Fruit fly (Drosophila melanogaster) whole organism, larva: ENCODE results near the gene CG31224.

Source experiments
- noc ChIP-seq: fragments of 200-800 bp; sonication (Bioruptor generic); optimal IDR thresholded peaks from 3 replicates; lab custom pipeline; 2019; ENCODE audit warnings: missing biosample characterization, mild to moderate bottlenecking, missing genetic modification characterization, moderate library complexity

CG31224 gene

DNA sequence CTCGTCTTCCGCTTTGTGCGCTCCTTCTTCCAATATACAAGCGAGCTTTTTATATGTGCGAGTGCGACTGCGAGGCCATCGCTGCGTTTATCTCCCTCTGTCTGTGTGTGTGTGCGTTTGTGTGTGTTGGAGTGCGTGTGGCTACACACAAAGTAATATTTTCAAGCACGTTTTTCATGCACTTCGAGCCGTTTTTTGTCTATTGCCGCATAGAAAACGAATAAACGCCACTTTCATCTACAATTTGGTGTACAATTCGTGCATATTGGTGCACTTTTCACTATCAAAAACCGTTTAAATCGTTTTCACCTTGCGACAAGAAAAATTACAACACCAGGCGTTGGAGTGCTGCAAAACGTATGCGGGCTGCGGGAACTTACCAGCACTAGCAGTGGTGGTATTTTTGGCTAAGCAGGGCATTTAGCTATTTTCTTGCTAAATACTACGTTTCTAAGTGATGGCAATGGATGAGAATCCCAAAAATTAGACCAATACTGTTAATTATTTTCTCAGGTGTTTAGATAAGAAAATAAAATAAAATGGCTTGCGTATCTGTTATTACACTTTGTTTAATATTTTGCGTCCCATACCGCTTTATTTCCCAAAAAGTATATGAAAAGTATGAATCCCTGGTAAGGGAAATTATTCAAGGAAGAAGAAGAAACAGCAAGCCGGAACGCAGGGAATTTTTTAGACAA lies at the start of gene CG31224, which contains the start of gene CstF64:
TSS of gene CG31224 (minus strand) at position 365 of the 698 bp plus-strand sequence.
TSS of gene CstF64 (plus strand) at position 674 of the 698 bp plus-strand sequence.
- TF ChIP-seq noc (tag; lab: Kevin White, UChicago) = peak; percentile 74

DNA sequence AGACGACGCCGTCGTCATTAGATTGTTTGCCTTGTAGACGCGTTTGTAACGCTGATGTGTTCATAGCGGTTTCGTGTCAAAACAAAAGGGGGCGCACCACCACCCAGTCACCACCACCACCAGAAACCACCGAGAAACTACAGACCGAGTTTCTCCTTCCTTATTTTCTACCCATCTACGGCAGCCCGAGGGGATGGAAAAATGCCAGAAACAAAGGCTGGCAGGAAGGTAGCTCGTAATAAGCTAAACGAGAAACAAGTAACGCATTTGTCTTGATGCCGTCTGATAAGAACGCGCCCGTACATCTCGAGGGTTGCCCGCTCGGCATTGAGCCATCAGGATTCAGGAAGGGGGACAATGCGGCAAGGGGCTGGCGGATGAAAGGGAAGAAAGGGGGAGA lies 48.4 kb upstream of the CG31224 start:
- TF ChIP-seq noc (tag; lab: Kevin White, UChicago) = no peak

DNA sequence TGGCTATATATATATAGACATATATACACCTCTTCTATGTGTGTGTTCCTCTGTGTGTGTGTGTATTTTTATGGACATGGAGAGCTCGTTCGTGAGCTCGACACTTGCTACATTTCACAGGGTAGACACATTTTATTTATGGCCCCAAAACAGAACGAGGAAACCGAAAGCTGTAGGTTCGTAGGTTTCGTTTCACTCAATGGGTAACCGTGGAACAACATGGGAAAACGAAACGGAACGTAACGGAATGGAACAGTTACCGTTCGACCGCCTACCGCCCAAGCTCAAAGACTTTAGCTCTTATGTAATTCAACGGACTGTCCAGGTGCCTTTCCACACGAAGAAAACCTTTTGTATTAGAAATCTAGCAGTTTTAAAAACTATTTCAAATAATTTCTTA lies 47.2 kb upstream of the CG31224 start:
- TF ChIP-seq noc (tag; lab: Kevin White, UChicago) = no peak

DNA sequence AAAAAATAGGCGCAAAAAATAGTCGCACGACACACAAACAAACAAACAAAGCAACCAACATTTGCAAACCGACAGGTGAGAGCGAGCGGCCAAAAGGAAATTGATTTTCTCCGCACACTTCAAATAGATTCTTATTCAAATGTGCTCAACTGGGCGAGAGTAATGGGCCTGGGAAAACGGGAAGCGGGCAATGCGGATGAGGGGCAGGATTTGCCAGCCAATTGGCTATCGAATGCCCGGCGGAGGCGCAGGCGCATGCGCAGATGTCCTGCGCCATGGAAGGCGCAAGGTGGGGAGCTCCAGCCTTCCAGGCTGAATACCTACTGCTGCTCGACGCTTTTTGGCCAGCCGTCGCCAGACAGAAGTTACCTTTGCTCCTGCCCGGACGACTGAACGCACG lies 46.0 kb upstream of the CG31224 start, which contains the start of the genes ChAT and VAChT:
TSS of gene ChAT (plus strand) at position 352 of the 400 bp plus-strand sequence.
TSS of gene VAChT (plus strand) at position 352 of the 400 bp plus-strand sequence.
- TF ChIP-seq noc (tag; lab: Kevin White, UChicago) = no peak

DNA sequence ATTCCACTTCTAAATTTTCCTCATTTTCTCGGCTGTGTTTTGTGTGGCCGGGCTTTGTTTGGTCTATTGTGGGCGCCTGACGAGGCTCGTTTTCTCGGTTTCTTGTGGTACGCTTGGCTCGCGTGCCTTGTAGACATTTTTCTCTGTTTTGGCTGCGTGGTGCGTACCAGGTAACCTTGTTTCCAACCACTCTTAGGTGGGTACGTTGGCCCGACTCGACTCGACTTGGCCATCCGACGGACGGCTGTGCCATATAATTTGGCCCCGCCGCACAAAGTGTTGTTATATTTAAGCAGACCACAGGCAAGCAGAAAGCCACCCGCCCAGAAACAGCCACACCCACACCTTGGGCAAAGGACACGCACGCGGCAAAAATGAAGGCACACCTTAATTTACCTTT lies 44.4 kb upstream of the CG31224 start:
- no peak for TF ChIP-seq noc (tag; lab: Kevin White, UChicago)

DNA sequence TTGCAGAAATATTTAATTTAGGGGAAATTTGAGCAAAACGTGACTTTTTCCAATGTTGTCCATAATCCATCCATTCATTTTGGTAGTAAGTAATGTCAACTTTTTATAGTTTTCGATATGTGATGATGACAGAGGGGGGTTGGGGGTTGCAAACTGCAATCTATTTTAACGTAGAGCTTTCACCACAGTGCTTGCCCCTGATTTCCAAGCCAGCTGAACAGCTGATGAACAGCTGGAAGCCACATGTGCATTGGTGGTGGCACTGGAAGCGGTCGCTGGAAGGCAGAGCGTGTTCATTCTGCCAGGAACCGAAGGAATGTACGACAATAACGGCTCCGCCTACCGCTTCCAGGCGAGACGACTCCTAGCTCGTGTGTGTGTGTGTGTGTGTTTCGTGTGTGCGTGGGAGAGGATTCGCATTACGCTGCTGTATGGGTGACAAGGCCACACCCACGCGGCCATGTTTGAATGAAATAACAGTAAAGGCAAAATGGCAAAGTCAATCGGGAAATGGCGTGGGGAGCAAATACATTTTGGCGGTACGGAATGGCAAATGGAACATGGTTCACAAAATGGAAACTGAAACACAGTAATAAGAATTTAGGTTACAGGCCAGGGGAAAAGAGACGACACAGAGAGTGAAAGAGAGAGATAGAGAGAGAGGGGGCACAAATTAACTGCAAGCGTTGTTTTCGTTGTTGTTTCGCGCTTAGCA lies 39.9 kb upstream of the CG31224 start:
- TF ChIP-seq noc (tag; lab: Kevin White, UChicago) = no peak

DNA sequence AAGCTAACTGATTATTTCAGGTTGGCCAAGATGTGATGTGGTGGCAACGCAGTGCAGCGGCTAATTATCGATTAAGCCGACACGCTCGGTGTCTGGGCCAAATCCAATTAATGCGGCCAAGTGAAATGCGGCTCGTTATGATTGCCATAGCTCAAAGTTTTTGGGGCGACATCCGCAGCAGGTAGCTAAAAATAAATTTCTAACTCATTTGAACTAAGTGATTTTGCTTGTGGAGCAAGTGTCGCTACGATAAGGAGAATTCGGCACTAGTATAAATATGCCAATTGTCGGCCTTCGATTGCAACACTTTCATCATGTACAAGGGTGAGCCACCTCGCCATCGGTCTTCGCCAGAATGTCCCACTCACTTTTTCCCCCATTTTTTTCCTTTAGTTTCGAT lies 35.8 kb upstream of the CG31224 start, which contains the start of gene CG34282:
TSS of gene CG34282 (plus strand) at position 301 of the 400 bp plus-strand sequence.
- TF ChIP-seq noc (tag; lab: Kevin White, UChicago) = no peak

DNA sequence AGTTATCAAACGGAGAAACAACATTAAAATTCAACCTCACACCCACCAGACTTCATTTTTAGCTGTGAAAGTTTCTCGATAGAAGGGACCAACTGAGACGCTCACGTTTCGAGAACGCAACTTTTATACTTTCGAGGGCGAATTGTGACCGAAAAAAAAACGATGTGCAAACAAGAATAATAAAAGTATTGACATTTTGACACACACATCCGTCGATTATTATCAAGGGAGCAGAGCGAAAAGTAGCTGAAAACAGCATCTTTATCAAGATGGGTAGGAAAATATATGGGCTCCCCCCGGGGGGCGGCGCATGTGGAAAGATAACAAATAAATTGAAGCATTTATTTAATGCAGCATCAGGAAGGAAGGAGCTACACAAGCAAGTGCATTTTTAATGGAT lies 34.5 kb upstream of the CG31224 start, which contains the start of gene CG14300:
TSS of gene CG14300 (minus strand) at position 101 of the 400 bp plus-strand sequence.
- no peak for TF ChIP-seq noc (tag; lab: Kevin White, UChicago)

DNA sequence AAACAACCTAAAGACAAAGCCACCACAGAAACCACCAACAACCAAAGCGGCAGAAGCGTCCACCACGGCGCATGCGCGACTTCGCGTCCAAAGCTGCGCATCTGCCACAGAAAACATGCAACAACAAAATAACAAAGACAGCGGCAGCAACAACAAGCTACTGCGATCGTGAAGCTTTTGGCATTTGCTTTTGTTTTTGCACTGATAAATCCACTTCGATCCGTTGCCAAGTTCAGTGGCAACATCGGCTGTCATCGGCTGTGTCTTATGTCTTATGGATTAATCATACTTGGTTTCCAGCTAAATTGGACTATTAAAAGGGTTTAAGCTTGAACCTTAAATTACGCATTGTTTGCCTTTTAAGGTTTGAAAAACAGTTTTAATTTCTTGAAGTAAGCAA lies 33.5 kb upstream of the CG31224 start, which contains the start of gene Muc91C:
TSS of gene Muc91C (minus strand) at position 101 of the 400 bp plus-strand sequence.
- no peak for TF ChIP-seq noc (tag; lab: Kevin White, UChicago)

DNA sequence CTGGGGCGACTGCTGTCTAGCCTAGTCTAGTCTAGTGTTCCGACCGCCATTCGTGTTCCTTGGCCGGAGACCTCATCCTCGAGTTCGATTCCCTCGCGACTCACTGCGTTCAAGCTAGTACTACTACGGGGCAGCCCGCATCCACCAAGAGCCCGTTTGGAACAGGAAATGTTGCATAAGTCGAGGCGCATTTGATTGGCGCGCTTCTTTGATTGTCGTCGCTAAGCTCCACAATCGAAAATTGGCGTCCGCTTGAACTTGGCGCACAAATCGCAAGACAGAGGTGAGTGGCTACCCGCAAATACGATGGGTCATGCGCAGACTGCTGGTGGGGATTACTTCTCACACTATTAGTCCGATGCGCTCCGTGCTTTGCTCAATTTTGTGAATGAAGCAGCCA lies 21.9 kb upstream of the CG31224 start:
- TF ChIP-seq noc (tag; lab: Kevin White, UChicago) = no peak

DNA sequence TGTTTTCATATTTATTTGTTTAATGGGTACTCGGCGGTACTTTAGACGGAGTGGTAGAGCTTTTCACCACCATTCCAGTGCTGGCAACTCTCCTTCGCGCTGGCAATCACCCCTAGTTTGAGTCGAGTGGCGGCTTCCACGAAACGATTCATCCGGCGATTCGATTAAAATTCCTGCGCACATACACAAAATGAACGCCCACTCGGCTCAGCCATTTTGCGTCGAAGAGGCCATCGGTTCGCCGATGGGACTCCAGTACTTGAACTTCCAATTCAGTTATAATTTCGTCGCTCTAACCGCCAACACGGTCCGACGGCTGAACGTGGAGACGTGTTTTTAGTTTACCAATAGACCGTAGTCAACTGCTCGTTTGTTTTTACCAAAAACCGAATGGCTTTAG lies 21.2 kb upstream of the CG31224 start, which contains the start of the genes CG46318 and ChT:
TSS of gene CG46318 (plus strand) at position 273 of the 400 bp plus-strand sequence.
TSS of gene ChT (plus strand) at position 273 of the 400 bp plus-strand sequence.
- TF ChIP-seq noc (tag; lab: Kevin White, UChicago) = no peak

DNA sequence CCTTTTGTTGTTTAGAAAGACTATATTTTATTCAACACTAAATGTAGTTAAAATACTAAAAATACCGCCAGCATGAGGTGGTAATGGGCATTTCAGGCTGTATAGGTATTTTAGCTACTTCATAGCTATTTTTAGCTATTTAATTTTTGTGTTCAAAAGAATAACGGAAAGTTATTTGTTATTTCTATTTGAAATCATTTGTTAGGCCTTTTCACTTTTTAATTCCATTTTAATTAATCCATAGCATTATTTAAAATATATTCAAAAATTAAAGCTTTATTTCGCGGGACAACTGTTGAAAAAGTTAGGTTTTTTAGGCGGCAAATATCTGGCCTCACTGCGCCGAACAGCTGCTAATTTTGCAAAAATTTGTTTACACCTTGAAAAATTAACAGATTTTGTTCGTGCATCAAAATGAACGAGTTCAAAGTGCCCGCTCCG lies 18.4 kb upstream of the CG31224 start, which contains the start of the genes dind and CG7706:
TSS of gene dind (minus strand) at position 40 of the 441 bp plus-strand sequence.
TSS of gene CG7706 (plus strand) at position 319 of the 441 bp plus-strand sequence.
- no peak for TF ChIP-seq noc (tag; lab: Kevin White, UChicago)

DNA sequence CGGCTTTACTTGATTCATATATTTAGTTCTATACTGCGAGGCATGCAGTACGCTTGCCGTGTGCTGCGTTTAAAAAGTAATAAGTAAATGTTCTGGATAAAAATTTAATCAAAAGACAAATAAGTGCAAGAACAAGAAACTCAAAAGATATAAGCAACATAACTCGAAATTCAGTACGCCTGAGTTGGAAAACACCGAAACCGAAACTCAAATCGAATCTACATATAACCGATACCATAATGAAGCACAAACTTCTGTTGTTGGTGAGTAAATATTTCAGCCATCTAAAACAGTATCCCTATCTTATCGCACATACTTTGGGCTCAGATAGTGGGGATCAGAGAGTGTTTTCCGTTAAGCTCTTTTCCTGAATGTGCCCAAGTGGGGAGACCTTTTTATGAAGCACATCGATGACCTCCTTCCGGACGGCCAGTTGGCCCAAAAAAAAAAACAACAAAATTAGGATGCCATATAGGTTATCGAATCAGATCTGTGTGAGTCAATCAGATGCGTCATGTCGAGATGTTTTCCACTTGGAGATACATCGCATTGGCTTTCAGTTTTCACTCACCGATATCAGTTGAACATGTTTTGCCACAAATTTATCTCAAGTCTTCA lies 12.1 kb upstream of the CG31224 start, which contains the start of gene CG31230:
TSS of gene CG31230 (plus strand) at position 568 of the 618 bp plus-strand sequence.
- peak; percentile 54 for TF ChIP-seq noc (tag; lab: Kevin White, UChicago)

DNA sequence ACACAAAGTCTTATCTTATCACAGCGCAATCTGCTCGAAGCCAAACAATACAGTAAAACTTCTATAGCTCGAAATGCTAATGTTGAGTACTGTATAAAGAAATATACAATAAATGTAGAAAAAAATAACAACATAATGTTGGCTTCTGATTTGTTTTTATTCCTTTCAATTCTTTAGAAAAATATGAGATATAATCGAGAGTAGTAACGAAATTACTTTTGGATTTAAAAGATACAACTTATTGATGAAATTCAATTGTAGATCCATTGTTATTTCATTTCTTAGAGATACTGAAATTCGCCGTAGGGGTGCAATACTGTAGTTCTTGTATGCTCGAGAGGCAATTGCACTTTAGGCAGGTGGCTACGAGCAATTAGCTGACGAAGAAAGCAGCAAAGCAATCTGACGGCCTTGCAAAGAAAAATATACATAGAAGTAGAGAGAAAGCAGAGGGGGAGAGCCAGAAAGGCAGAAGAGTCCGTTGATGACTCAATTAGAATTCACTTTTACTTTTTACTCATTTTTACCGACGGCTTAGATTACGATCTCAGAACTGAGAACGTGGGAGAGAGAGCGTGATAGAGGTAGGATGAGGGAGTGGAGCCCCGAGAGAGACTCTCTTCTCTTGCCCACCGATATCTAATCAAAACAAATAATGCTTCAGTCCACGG lies 11.5 kb upstream of the CG31224 start:
- TF ChIP-seq noc (tag; lab: Kevin White, UChicago) = peak; percentile 79

DNA sequence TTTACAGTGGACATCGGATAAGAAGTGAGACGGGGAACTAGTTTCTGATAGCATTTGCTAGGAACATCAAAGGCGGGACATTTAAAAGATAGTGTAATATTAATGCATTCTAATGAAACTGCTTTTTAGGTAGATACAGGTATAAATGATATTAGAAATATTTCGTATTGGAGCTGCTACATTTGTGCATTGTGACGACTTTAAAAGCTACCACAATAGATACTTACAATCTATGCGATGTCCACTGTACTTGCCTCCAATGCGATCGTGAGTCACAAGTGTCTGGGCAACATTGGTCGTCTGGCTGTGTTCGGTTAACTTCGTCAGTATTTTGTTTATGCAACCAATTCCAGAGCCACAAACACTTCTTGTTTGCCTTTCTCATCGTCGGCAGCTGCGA lies 10.7 kb upstream of the CG31224 start:
- peak; percentile 55 for TF ChIP-seq noc (tag; lab: Kevin White, UChicago)
